Worm (Caenorhabditis elegans) whole organism, L1 larva: ENCODE results near the gene C25E10.10.

Experiments used
- aha-1 ChIP-seq: fragments of 150-350 bp; optimal IDR thresholded peaks from 2 replicates; lab custom pipeline; 2014; ENCODE audit warnings: missing biosample characterization, missing genetic modification characterization
- lsy-2 ChIP-seq, 2 experiments: fragments of 150-350 bp; optimal IDR thresholded peaks; 2 replicates each; lab custom pipeline; 2014; ENCODE audit warnings: missing biosample characterization in 2 of 2, missing genetic modification characterization in 2 of 2
- mab-9 ChIP-seq: fragments of 200-800 bp; sonication (Bioruptor generic); IDR thresholded peaks from 2 replicates; pipeline ENCODE4 v1.3.6; 2022; ENCODE audit warnings: missing genetic modification reagents, missing genetic modification characterization, missing compliant biosample characterization
- mdl-1 ChIP-seq, 2 experiments: fragments of 150-350 bp; optimal IDR thresholded peaks; 2 replicates each; lab custom pipeline; 2014 to 2017; ENCODE audit warnings: missing biosample characterization in 2 of 2, missing genetic modification characterization in 2 of 2, inconsistent platforms in 1 of 2
- pag-3 ChIP-seq: sonication (generic microtip); optimal IDR thresholded peaks from 2 replicates; lab custom pipeline; 2017; ENCODE audit warnings: missing genetic modification characterization, mild to moderate bottlenecking, missing compliant biosample characterization, antibody characterized with exemption, borderline replicate concordance; ENCODE audit not compliant: insufficient read depth
- tbx-2 ChIP-seq: sonication (generic microtip); optimal IDR thresholded peaks from 2 replicates; lab custom pipeline; 2016; ENCODE audit warnings: missing genetic modification characterization, missing compliant biosample characterization
- ztf-11 ChIP-seq, 2 experiments: sonication (generic microtip); optimal IDR thresholded peaks; 2 replicates each; lab custom pipeline; 2016 to 2017; ENCODE audit warnings: missing genetic modification characterization in 2 of 2, missing biosample characterization in 1 of 2, missing compliant biosample characterization in 1 of 2

DNA sequence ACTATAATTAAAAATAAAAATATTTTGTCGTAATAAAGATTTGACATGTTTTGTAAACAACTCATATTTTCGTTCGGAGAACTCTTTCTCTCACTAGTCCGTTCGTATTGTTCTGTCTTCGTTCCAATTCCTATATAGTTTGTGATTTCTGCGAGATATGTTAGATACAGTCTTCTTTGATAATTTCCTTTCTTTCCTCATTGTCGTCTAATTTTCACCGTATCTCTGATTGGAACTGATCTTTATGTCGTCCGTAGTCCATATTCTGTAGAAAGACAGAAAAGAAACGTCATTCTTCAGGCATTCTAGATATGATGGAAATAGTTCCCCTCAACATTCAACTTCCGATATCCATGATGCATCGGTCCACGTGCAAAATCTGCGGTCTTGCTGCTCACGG, 11.3 kb downstream of the C25E10.10 start, which contains the start of gene nhr-30:
- TF ChIP-seq pag-3 (tag; lab: Kevin White, UChicago) (no peak), mdl-1 (tag; optimal IDR thresholded peaks at IDR 0.05; lab: Kevin White, UChicago) (no peak), lsy-2 (tag; optimal IDR thresholded peaks at IDR 0.05; lab: Kevin White, UChicago) (no peak), tbx-2 (tag; lab: Kevin White, UChicago) (no peak), aha-1 (tag; lab: Kevin White, UChicago) (no peak), ztf-11 (tag; optimal IDR thresholded peaks at IDR 0.05; lab: Kevin White, UChicago) (no peak), mab-9 (GFP tag; lab: Robert Waterston, UW) (no peak)
